Worm (Caenorhabditis elegans): ENCODE data around the gene slc-25A21.

DNA sequence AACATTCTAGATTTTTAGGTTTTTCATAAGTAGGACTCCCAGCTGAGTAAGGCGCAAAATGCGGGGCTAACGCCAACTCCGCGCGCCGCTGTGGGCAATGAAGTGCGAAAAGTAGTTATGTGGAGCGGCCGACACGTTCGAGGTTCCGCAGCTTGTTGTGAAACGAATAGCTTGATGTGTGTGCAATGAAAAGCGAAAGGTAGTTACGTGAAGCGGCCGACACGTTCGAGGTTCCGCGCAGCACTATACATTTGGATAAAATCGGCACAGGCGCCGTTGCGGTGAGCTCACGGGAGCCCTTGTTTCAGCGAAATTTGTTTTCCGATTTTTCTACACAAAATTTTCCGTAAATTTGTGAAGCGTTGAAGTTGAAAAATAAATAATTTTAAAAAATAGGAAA, 22.7 kb upstream of the slc-25A21 start:
- TF ChIP-seq nhr-90 (tag; optimal IDR thresholded peaks at IDR 0.05) = no peak
- no peak for TF ChIP-seq nfya-1 (tag; optimal IDR thresholded peaks at IDR 0.05; ENCODE audit: borderline replicate concordance, insufficient read depth)
- TF ChIP-seq ztf-26 (tag; optimal IDR thresholded peaks at IDR 0.05) = no peak
- no peak for TF ChIP-seq unc-130 (GFP tag; optimal IDR thresholded peaks at IDR 0.05)
- TF ChIP-seq nhr-179 (tag; optimal IDR thresholded peaks at IDR 0.05) = no peak
- no peak for TF ChIP-seq mel-28 (tag; optimal IDR thresholded peaks at IDR 0.05; ENCODE audit: borderline replicate concordance)
- no peak for TF ChIP-seq snpc-4 (GFP tag; optimal IDR thresholded peaks at IDR 0.05)
- TF ChIP-seq snpc-4 (tag; optimal IDR thresholded peaks at IDR 0.05) = peak in 2 of 4 experiments; percentile 80 to 85
